Worm (Caenorhabditis elegans) whole organism, late embryonic: Measurements from ENCODE around the gene fbxa-27.

ENCODE experiments used
- F13H6.1 ChIP-seq: sonication (generic microtip); optimal IDR thresholded peaks from 2 replicates; lab custom pipeline; 2016; ENCODE audit warnings: missing genetic modification characterization, missing compliant biosample characterization
- K09A11.1 ChIP-seq: sonication (generic microtip); optimal IDR thresholded peaks from 2 replicates; lab custom pipeline; 2017; ENCODE audit warnings: antibody characterized with exemption, mild to moderate bottlenecking, missing genetic modification characterization, missing compliant biosample characterization; ENCODE audit not compliant: insufficient read depth
- ahr-1 ChIP-seq: sonication (generic microtip); optimal IDR thresholded peaks from 2 replicates; lab custom pipeline; 2016; ENCODE audit warnings: missing genetic modification characterization, missing compliant biosample characterization
- ceh-2 ChIP-seq: sonication (generic microtip); optimal IDR thresholded peaks from 2 replicates; lab custom pipeline; 2016; ENCODE audit warnings: missing genotype, missing genetic modification characterization, missing compliant biosample characterization
- ceh-24 ChIP-seq: sonication (generic microtip); optimal IDR thresholded peaks from 2 replicates; lab custom pipeline; 2016; ENCODE audit warnings: mild to moderate bottlenecking, missing genetic modification characterization, missing compliant biosample characterization
- ceh-34 ChIP-seq: sonication (generic microtip); optimal IDR thresholded peaks from 2 replicates; lab custom pipeline; 2016; ENCODE audit warnings: mild to moderate bottlenecking, missing genetic modification characterization, missing compliant biosample characterization
- ceh-48 ChIP-seq: sonication (generic microtip); optimal IDR thresholded peaks from 2 replicates; lab custom pipeline; 2016; ENCODE audit warnings: missing genetic modification characterization, inconsistent platforms, missing compliant biosample characterization
- ceh-9 ChIP-seq: sonication (generic microtip); optimal IDR thresholded peaks from 2 replicates; lab custom pipeline; 2016; ENCODE audit warnings: mild to moderate bottlenecking, missing genetic modification characterization, inconsistent platforms, missing compliant biosample characterization
- elt-2 ChIP-seq: sonication (generic microtip); optimal IDR thresholded peaks from 2 replicates; lab custom pipeline; 2016; ENCODE audit warnings: missing genetic modification reagents, missing genetic modification characterization, missing compliant biosample characterization
- ets-4 ChIP-seq: sonication (generic microtip); optimal IDR thresholded peaks from 2 replicates; lab custom pipeline; 2016; ENCODE audit warnings: missing genetic modification characterization, missing compliant biosample characterization
- eyg-1 ChIP-seq: sonication (generic microtip); optimal IDR thresholded peaks from 2 replicates; lab custom pipeline; 2016; ENCODE audit warnings: missing genotype, missing genetic modification characterization, missing compliant biosample characterization
- fkh-10 ChIP-seq: fragments of 150-350 bp; optimal IDR thresholded peaks from 2 replicates; lab custom pipeline; 2014; ENCODE audit warnings: missing biosample characterization, missing genetic modification reagents, missing genetic modification characterization
- fkh-6 ChIP-seq: sonication (generic microtip); optimal IDR thresholded peaks from 2 replicates; lab custom pipeline; 2016; ENCODE audit warnings: missing genetic modification characterization, missing compliant biosample characterization
- gmeb-2 ChIP-seq: sonication (generic microtip); optimal IDR thresholded peaks from 2 replicates; lab custom pipeline; 2016; ENCODE audit warnings: missing genetic modification characterization, inconsistent platforms, missing compliant biosample characterization
- hlh-13 ChIP-seq: fragments of 200-800 bp; sonication (Bioruptor generic); optimal IDR thresholded peaks from 2 replicates; lab custom pipeline; 2018; ENCODE audit warnings: mild to moderate bottlenecking, missing genetic modification characterization, missing compliant biosample characterization
- hlh-15 ChIP-seq: sonication (generic microtip); optimal IDR thresholded peaks from 2 replicates; lab custom pipeline; 2016; ENCODE audit warnings: missing genetic modification characterization, missing compliant biosample characterization
- hlh-30 ChIP-seq: sonication (generic microtip); optimal IDR thresholded peaks from 2 replicates; lab custom pipeline; 2017; ENCODE audit warnings: antibody characterized with exemption, missing genetic modification characterization, missing compliant biosample characterization; ENCODE audit not compliant: insufficient read depth
- hlh-8 ChIP-seq: sonication (generic microtip); optimal IDR thresholded peaks from 2 replicates; lab custom pipeline; 2016; ENCODE audit warnings: missing genotype, missing genetic modification characterization, missing compliant biosample characterization
- lim-6 ChIP-seq: sonication (generic microtip); optimal IDR thresholded peaks from 2 replicates; lab custom pipeline; 2016; ENCODE audit warnings: missing genetic modification characterization, missing compliant biosample characterization
- lin-11 ChIP-seq: fragments of 200-800 bp; sonication (Bioruptor generic); optimal IDR thresholded peaks from 2 replicates; lab custom pipeline; 2018; ENCODE audit warnings: mild to moderate bottlenecking, missing genetic modification characterization, missing compliant biosample characterization
- madf-2 ChIP-seq: sonication (generic microtip); optimal IDR thresholded peaks from 2 replicates; lab custom pipeline; 2017; ENCODE audit warnings: missing genetic modification characterization, missing compliant biosample characterization
- mec-3 ChIP-seq: sonication (generic microtip); optimal IDR thresholded peaks from 2 replicates; lab custom pipeline; 2016; ENCODE audit warnings: borderline replicate concordance, missing genetic modification characterization, missing compliant biosample characterization
- nfya-1 ChIP-seq: sonication (generic microtip); optimal IDR thresholded peaks from 2 replicates; lab custom pipeline; 2017; ENCODE audit warnings: missing genetic modification characterization, mild to moderate bottlenecking, missing compliant biosample characterization, antibody characterized with exemption, moderate library complexity
- odd-2 ChIP-seq: sonication (generic microtip); optimal IDR thresholded peaks from 2 replicates; lab custom pipeline; 2017; ENCODE audit warnings: antibody characterized with exemption, mild to moderate bottlenecking, missing genetic modification characterization, missing compliant biosample characterization
- pag-3 ChIP-seq: sonication (generic microtip); optimal IDR thresholded peaks from 2 replicates; lab custom pipeline; 2016; ENCODE audit warnings: missing compliant biosample characterization, missing genetic modification characterization, borderline replicate concordance
- pat-9 ChIP-seq: fragments of 200-800 bp; sonication (Bioruptor generic); optimal IDR thresholded peaks from 2 replicates; lab custom pipeline; 2018; ENCODE audit warnings: mild to moderate bottlenecking, missing genetic modification characterization, moderate library complexity, missing compliant biosample characterization
- pax-1 ChIP-seq: fragments of 150-350 bp; optimal IDR thresholded peaks from 2 replicates; lab custom pipeline; 2014; ENCODE audit warnings: missing biosample characterization, missing genetic modification characterization
- pha-4 ChIP-seq: fragments of 150-350 bp; optimal IDR thresholded peaks from 2 replicates; lab custom pipeline; 2018; ENCODE audit warnings: missing biosample characterization, missing genetic modification reagents, missing genetic modification characterization
- pqm-1 ChIP-seq: sonication (generic microtip); optimal IDR thresholded peaks from 2 replicates; lab custom pipeline; 2016; ENCODE audit warnings: missing genetic modification characterization, missing compliant biosample characterization
- pros-1 ChIP-seq: fragments of 150-350 bp; optimal IDR thresholded peaks from 2 replicates; lab custom pipeline; 2014; ENCODE audit warnings: missing biosample characterization, missing genetic modification reagents, missing genetic modification characterization
- sox-2 ChIP-seq: fragments of 200-800 bp; sonication (Bioruptor generic); IDR thresholded peaks from 2 replicates; pipeline ENCODE4 v1.3.6; 2022; ENCODE audit warnings: missing genetic modification reagents, missing genetic modification characterization, missing compliant biosample characterization
- sox-4 ChIP-seq: sonication (generic microtip); optimal IDR thresholded peaks from 2 replicates; lab custom pipeline; 2017; ENCODE audit warnings: mild to moderate bottlenecking, missing genetic modification characterization, inconsistent platforms, missing compliant biosample characterization
- unc-3 ChIP-seq, 2 experiments: fragments of 200-800 bp in 1 of 2; sonication (Bioruptor generic) in 1 of 2; sonication (generic microtip) in 1 of 2; conservative IDR thresholded peaks in 1 of 2; optimal IDR thresholded peaks in 1 of 2; 2 replicates each; pipeline versions ENCODE4 v1.3.6 to Lab custom; 2016 to 2022; ENCODE audit warnings: missing compliant biosample characterization in 2 of 2, missing genetic modification characterization in 2 of 2, missing genetic modification reagents in 1 of 2
- unc-86 ChIP-seq: sonication (generic microtip); optimal IDR thresholded peaks from 2 replicates; lab custom pipeline; 2016; ENCODE audit warnings: missing genetic modification characterization, missing compliant biosample characterization
- zip-5 ChIP-seq: sonication (generic microtip); optimal IDR thresholded peaks from 2 replicates; lab custom pipeline; 2016; ENCODE audit warnings: missing genetic modification characterization, missing compliant biosample characterization

fbxa-27 gene

ce11 chrIII:1307333-1307732 lies 35.4 kb upstream of the fbxa-27 start:
- TF ChIP-seq F13H6.1 = no peak
- no peak for TF ChIP-seq lim-6 (tag; lab: Kevin White, UChicago)
- no peak for TF ChIP-seq hlh-13 (GFP tag; lab: Kevin White, UChicago)
- TF ChIP-seq sox-4 (tag; lab: Kevin White, UChicago) = no peak
- no peak for TF ChIP-seq lin-11 (tag; lab: Kevin White, UChicago)
- no peak for TF ChIP-seq unc-86
- no peak for TF ChIP-seq fkh-6 (tag; lab: Kevin White, UChicago)
- TF ChIP-seq gmeb-2 (tag; lab: Kevin White, UChicago) = no peak
- no peak for TF ChIP-seq ceh-48 (tag; lab: Kevin White, UChicago)

DNA sequence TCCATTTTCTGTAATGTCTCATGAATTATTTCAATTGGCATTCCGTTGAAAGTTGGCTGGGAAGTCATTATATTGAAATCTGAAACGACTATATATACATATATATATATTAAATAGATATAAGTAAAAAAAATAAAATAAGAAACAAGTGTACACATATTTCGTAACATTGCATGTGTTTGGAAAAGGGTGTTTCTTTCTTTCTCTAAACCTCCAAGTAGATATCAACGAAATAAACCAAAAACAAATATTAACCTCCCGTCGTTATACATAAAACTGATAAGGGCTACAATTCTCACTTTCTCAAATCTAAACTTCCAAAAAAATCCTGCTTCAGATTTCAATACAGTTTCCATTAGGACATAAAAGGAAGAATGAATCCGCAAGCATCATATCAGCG lies 34.6 kb upstream of the fbxa-27 start, which contains the start of gene fbxa-79:
Gene fbxa-79, minus strand, starts transcription at position 86 of the 400 bp plus-strand sequence.
- TF ChIP-seq elt-2 (tag; lab: Kevin White, UChicago) (peak; percentile 9), odd-2 (tag; lab: Kevin White, UChicago) (no peak)
- TF ChIP-seq, all 69 proteins: peak for 1

- TF ChIP-seq pha-4 (tag; lab: Kevin White, UChicago) = no peak
- no peak for TF ChIP-seq ceh-34 (tag; lab: Kevin White, UChicago)
- TF ChIP-seq madf-2 (tag; lab: Kevin White, UChicago) = no peak
- no peak for TF ChIP-seq unc-86
- TF ChIP-seq pat-9 (tag; lab: Kevin White, UChicago) = no peak
- TF ChIP-seq pax-1 (tag; lab: Kevin White, UChicago) = no peak
- no peak for TF ChIP-seq zip-5 (tag; lab: Kevin White, UChicago)
- TF ChIP-seq ceh-48 (tag; lab: Kevin White, UChicago) = no peak
- no peak for TF ChIP-seq ceh-24 (tag; lab: Kevin White, UChicago)
- no peak for TF ChIP-seq ceh-9 (tag; lab: Kevin White, UChicago)
- TF ChIP-seq nfya-1 (tag; lab: Kevin White, UChicago) = no peak
- no peak for TF ChIP-seq pag-3
- no peak for TF ChIP-seq ahr-1 (tag; lab: Kevin White, UChicago)
- TF ChIP-seq hlh-30 (tag; lab: Kevin White, UChicago) = no peak
- no peak for TF ChIP-seq eyg-1
- TF ChIP-seq ets-4 (tag; lab: Kevin White, UChicago) = no peak
Observed at ce11 chrIII:1308887-1309286, 33.9 kb upstream of the fbxa-27 start, which contains the start of gene Y82E9BL.12. Gene Y82E9BL.12, plus strand, starts transcription at chrIII:1309187.

ce11 chrIII:1311367-1311766 lies 31.4 kb upstream of the fbxa-27 start:
- TF ChIP-seq sox-2 (GFP tag; lab: Robert Waterston, UW) = no peak
- no peak for TF ChIP-seq pros-1
- no peak for TF ChIP-seq hlh-15 (tag; lab: Kevin White, UChicago)
- no peak for TF ChIP-seq mec-3 (tag; lab: Kevin White, UChicago)
- no peak for TF ChIP-seq fkh-6 (tag; lab: Kevin White, UChicago)
- TF ChIP-seq pha-4 (tag; lab: Kevin White, UChicago) = no peak
- TF ChIP-seq hlh-8 (tag; lab: Kevin White, UChicago) = no peak
- no peak for TF ChIP-seq pax-1 (tag; lab: Kevin White, UChicago)
- TF ChIP-seq pqm-1 (tag; lab: Kevin White, UChicago) = no peak
- no peak for TF ChIP-seq fkh-10 (GFP tag; lab: Kevin White, UChicago)
- TF ChIP-seq ceh-2 = no peak
- no peak for TF ChIP-seq lim-6 (tag; lab: Kevin White, UChicago)
- TF ChIP-seq zip-5 (tag; lab: Kevin White, UChicago) = no peak
- TF ChIP-seq unc-3 (GFP tag; conservative IDR thresholded peaks at IDR 0.05; lab: Robert Waterston, UW) = no peak
- TF ChIP-seq unc-3 (tag; optimal IDR thresholded peaks at IDR 0.05; lab: Kevin White, UChicago) = no peak
- no peak for TF ChIP-seq K09A11.1 (tag; lab: Kevin White, UChicago)
- TF ChIP-seq hlh-13 (GFP tag; lab: Kevin White, UChicago) = no peak
- TF ChIP-seq, all 69 proteins: peak for 0
